Worm (Caenorhabditis elegans) whole organism, young adult: ENCODE results near the gene eftu-2.

Source experiments
- attf-5 ChIP-seq: fragments of 200-800 bp; sonication (Bioruptor generic); optimal IDR thresholded peaks from 2 replicates; lab custom pipeline; 2018; ENCODE audit warnings: mild to moderate bottlenecking, missing genetic modification characterization, missing compliant biosample characterization
- lsl-1 ChIP-seq: fragments of 200-800 bp; sonication (Bioruptor generic); optimal IDR thresholded peaks from 2 replicates; lab custom pipeline; 2018; ENCODE audit warnings: mild to moderate bottlenecking, missing genetic modification characterization, moderate library complexity, missing compliant biosample characterization

DNA sequence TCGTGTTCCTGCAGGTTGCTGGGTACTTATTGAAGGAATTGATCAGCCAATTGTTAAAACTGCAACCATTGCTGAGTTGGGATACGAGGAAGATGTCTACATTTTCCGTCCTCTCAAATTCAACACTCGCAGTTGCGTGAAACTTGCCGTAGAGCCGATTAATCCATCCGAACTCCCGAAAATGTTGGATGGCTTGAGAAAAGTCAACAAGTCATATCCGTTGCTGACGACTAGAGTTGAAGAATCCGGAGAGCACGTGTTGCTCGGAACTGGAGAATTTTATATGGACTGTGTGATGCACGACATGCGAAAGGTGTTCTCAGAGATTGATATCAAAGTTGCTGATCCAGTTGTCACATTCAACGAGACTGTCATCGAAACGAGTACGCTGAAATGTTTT is 1.9 kb downstream of the eftu-2 start:
- no peak for TF ChIP-seq lsl-1
- no peak for TF ChIP-seq attf-5 (GFP tag; lab: Kevin White, UChicago)
